Worm (Caenorhabditis elegans) whole organism, L4 larva: ENCODE data around the gene dmsr-7.

ENCODE experiments used
- F49E8.2 ChIP-seq: sonication (generic microtip); optimal IDR thresholded peaks from 2 replicates; lab custom pipeline; 2016; ENCODE audit warnings: missing compliant biosample characterization, mild to moderate bottlenecking, missing genetic modification characterization, borderline replicate concordance
- aly-2 ChIP-seq: sonication (generic microtip); optimal IDR thresholded peaks from 2 replicates; lab custom pipeline; 2018; ENCODE audit warnings: missing biosample characterization, missing genetic modification characterization
- ceh-82 ChIP-seq: sonication (generic microtip); optimal IDR thresholded peaks from 2 replicates; lab custom pipeline; 2017; ENCODE audit warnings: missing biosample characterization, missing genetic modification characterization
- daf-12 ChIP-seq: fragments of 150-350 bp; optimal IDR thresholded peaks from 2 replicates; lab custom pipeline; 2014; ENCODE audit warnings: missing biosample characterization, missing genetic modification reagents, missing genetic modification characterization
- dmd-9 ChIP-seq: fragments of 200-800 bp; sonication (Bioruptor generic); IDR thresholded peaks from 2 replicates; pipeline ENCODE4 v1.3.6; 2022; ENCODE audit warnings: missing genetic modification reagents, missing genetic modification characterization, missing compliant biosample characterization
- fos-1 ChIP-seq: fragments of 150-350 bp; optimal IDR thresholded peaks from 2 replicates; lab custom pipeline; 2014; ENCODE audit warnings: missing biosample characterization, missing genetic modification characterization
- jun-1 ChIP-seq: fragments of 150-350 bp; optimal IDR thresholded peaks from 2 replicates; lab custom pipeline; 2014; ENCODE audit warnings: missing biosample characterization, missing genetic modification reagents, missing genetic modification characterization
- nhr-11 ChIP-seq: fragments of 150-350 bp; optimal IDR thresholded peaks from 2 replicates; lab custom pipeline; 2014; ENCODE audit warnings: missing biosample characterization, missing genetic modification characterization
- nhr-237 ChIP-seq: sonication (generic microtip); optimal IDR thresholded peaks from 2 replicates; lab custom pipeline; 2017; ENCODE audit warnings: missing biosample characterization, missing genetic modification characterization
- pha-4 ChIP-seq, 2 experiments: fragments of 150-350 bp in 1 of 2; fragments of 200-800 bp in 1 of 2; sonication (Bioruptor generic) in 1 of 2; IDR thresholded peaks in 1 of 2; optimal IDR thresholded peaks in 1 of 2; 2 replicates each; pipeline versions ENCODE4 v1.3.6 to Lab custom; 2014 to 2022; ENCODE audit warnings: missing genetic modification characterization in 2 of 2, missing genetic modification reagents in 2 of 2, missing biosample characterization in 1 of 2, missing compliant biosample characterization in 1 of 2
- skn-1 ChIP-seq: fragments of 150-350 bp; optimal IDR thresholded peaks from 2 replicates; lab custom pipeline; 2014; ENCODE audit warnings: missing biosample characterization, missing genetic modification characterization
- snpc-4 ChIP-seq: fragments of 150-350 bp; optimal IDR thresholded peaks from 2 replicates; lab custom pipeline; 2014; ENCODE audit warnings: missing biosample characterization, missing genetic modification characterization

- TF ChIP-seq nhr-237 (tag; lab: Kevin White, UChicago) (no peak), dmd-9 (GFP tag; lab: Robert Waterston, UW) (no peak), snpc-4 (tag; lab: Kevin White, UChicago) (no peak), fos-1 (no peak), F49E8.2 (no peak), daf-12 (tag; lab: Kevin White, UChicago) (no peak), jun-1 (tag; lab: Kevin White, UChicago) (no peak), pha-4 (GFP tag; IDR thresholded peaks at IDR 0.05; lab: Robert Waterston, UW) (no peak), pha-4 (tag; optimal IDR thresholded peaks at IDR 0.05; lab: Kevin White, UChicago) (no peak), aly-2 (tag; lab: Kevin White, UChicago) (no peak), skn-1 (no peak), ceh-82 (no peak), nhr-11 (tag; lab: Kevin White, UChicago) (no peak)
These were observed 27.3 kb downstream of the dmsr-7 start, which contains the start of gene F08F3.8 for ce11 chrV:5432499-5432898.
